Worm (Caenorhabditis elegans) whole organism, midembryonic: ENCODE results near the gene idpc-5.

Experiments used
- ref-1 ChIP-seq: fragments of 200-800 bp; sonication (Bioruptor generic); conservative IDR thresholded peaks from 2 replicates; pipeline ENCODE4 v1.3.6; 2022; ENCODE audit warnings: missing genetic modification reagents, missing genetic modification characterization, missing compliant biosample characterization
- ztf-23 ChIP-seq: fragments of 200-800 bp; sonication (Bioruptor generic); IDR thresholded peaks from 2 replicates; pipeline ENCODE4 v1.3.6; 2022; ENCODE audit warnings: missing genetic modification reagents, missing genetic modification characterization, missing compliant biosample characterization

DNA sequence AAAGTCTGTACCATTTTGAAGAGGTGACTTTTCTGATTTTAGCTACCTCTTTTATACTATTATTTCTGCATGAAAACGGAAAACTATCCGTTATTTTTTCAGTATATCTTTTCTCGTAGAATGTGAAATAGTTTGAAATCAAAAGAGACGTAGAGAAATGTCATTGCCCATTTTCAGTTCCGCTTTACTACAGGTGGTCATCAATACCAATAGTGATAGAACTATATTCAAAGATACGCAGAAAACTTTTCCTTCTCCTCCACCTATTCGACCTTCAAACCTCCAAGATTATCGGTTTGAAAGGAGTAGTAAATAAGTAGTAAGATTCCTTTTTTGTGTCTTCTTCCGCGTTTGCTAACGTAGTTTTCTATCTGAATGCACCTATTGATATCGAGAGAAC is 10.6 kb upstream of the idpc-5 start, which contains the start of gene col-147:
- no peak for TF ChIP-seq ztf-23 (GFP tag; lab: Robert Waterston, UW)
- TF ChIP-seq ref-1 (GFP tag; lab: Robert Waterston, UW), result no peak
